Worm (Caenorhabditis elegans) whole organism, L4 larva: ENCODE results near the gene tag-120.
A peak's percentile ranks its signal among the peaks of the same experiment; 100 is the strongest.

ENCODE experiments used
- Y105C5A.15 ChIP-seq: fragments of 200-800 bp; sonication (Bioruptor generic); IDR thresholded peaks from 2 replicates; pipeline ENCODE4 v1.3.6; 2022; ENCODE audit warnings: missing genetic modification characterization, missing compliant biosample characterization
- ZK337.2 ChIP-seq: fragments of 200-800 bp; sonication (Bioruptor generic); IDR thresholded peaks from 2 replicates; pipeline ENCODE4 v1.3.6; 2022; ENCODE audit warnings: missing genetic modification reagents, missing genetic modification characterization, missing compliant biosample characterization
- ama-1 ChIP-seq: fragments of 150-350 bp; optimal IDR thresholded peaks from 2 replicates; lab custom pipeline; 2014; ENCODE audit warnings: inconsistent platforms, mixed read lengths
- ceh-62 ChIP-seq: sonication (generic microtip); optimal IDR thresholded peaks from 2 replicates; lab custom pipeline; 2017; ENCODE audit warnings: missing biosample characterization, missing genetic modification characterization
- ces-1 ChIP-seq: fragments of 150-350 bp; sonication (generic microtip); optimal IDR thresholded peaks from 4 replicates; lab custom pipeline; 2014; ENCODE audit warnings: missing biosample characterization, missing genetic modification reagents, missing genetic modification characterization
- ctbp-1 ChIP-seq: fragments of 200-800 bp; sonication (Bioruptor generic); IDR thresholded peaks from 2 replicates; pipeline ENCODE4 v1.3.6; 2022; ENCODE audit warnings: missing genetic modification reagents, missing genetic modification characterization, missing compliant biosample characterization
- daf-12 ChIP-seq: fragments of 150-350 bp; optimal IDR thresholded peaks from 2 replicates; lab custom pipeline; 2014; ENCODE audit warnings: missing biosample characterization, missing genetic modification reagents, missing genetic modification characterization
- daf-16 ChIP-seq, 3 experiments: sonication (generic microtip); optimal IDR thresholded peaks; 2 replicates each; lab custom pipeline; 2016 to 2017; ENCODE audit warnings: missing genetic modification characterization in 3 of 3, missing genetic modification reagents in 3 of 3, mild to moderate bottlenecking in 2 of 3, missing compliant biosample characterization in 2 of 3, missing biosample characterization in 1 of 3, moderate library complexity in 1 of 3
- daf-8 ChIP-seq: fragments of 200-800 bp; sonication (Bioruptor generic); IDR thresholded peaks from 2 replicates; pipeline ENCODE4 v1.3.6; 2022; ENCODE audit warnings: missing genetic modification characterization, missing compliant biosample characterization
- dmd-6 ChIP-seq: fragments of 200-800 bp; sonication (Bioruptor generic); IDR thresholded peaks from 2 replicates; pipeline ENCODE4 v1.3.6; 2022; ENCODE audit warnings: missing genetic modification reagents, missing genetic modification characterization, missing compliant biosample characterization
- dpl-1 ChIP-seq: fragments of 150-350 bp; optimal IDR thresholded peaks from 2 replicates; lab custom pipeline; 2014; ENCODE audit warnings: missing biosample characterization, missing genetic modification reagents, missing genetic modification characterization
- dve-1 ChIP-seq: sonication (generic microtip); optimal IDR thresholded peaks from 2 replicates; lab custom pipeline; 2017; ENCODE audit warnings: antibody characterized with exemption, mild to moderate bottlenecking, missing genetic modification characterization, missing compliant biosample characterization; ENCODE audit not compliant: insufficient read depth
- hif-1 ChIP-seq, 2 experiments: sonication (generic microtip); optimal IDR thresholded peaks; 2 replicates each; lab custom pipeline; 2016 to 2017; ENCODE audit warnings: missing compliant biosample characterization in 2 of 2, missing genetic modification characterization in 2 of 2, missing genetic modification reagents in 2 of 2, missing genotype in 2 of 2, mild to moderate bottlenecking in 1 of 2
- hlh-11 ChIP-seq: fragments of 200-800 bp; sonication (Bioruptor generic); optimal IDR thresholded peaks from 2 replicates; lab custom pipeline; 2018; ENCODE audit warnings: mild to moderate bottlenecking, missing genetic modification characterization, missing compliant biosample characterization
- hlh-30 ChIP-seq: sonication (generic microtip); optimal IDR thresholded peaks from 2 replicates; lab custom pipeline; 2017; ENCODE audit warnings: antibody characterized with exemption, mild to moderate bottlenecking, missing genetic modification characterization, missing compliant biosample characterization; ENCODE audit not compliant: insufficient read depth
- lin-1 ChIP-seq: fragments of 200-800 bp; sonication (Bioruptor generic); IDR thresholded peaks from 2 replicates; pipeline ENCODE4 v1.3.6; 2022; ENCODE audit warnings: missing genetic modification reagents, missing genetic modification characterization, missing compliant biosample characterization
- lin-13 ChIP-seq: fragments of 150-350 bp; optimal IDR thresholded peaks from 2 replicates; lab custom pipeline; 2014; ENCODE audit warnings: missing biosample characterization, missing genetic modification reagents, missing genetic modification characterization
- lin-15B ChIP-seq: fragments of 150-350 bp; sonication (generic microtip); optimal IDR thresholded peaks from 3 replicates; lab custom pipeline; 2014; ENCODE audit warnings: missing biosample characterization, missing genetic modification characterization
- madf-5 ChIP-seq, 2 experiments: fragments of 200-800 bp; sonication (Bioruptor generic); IDR thresholded peaks; 2 replicates each; pipeline ENCODE4 v1.3.6; 2022; ENCODE audit warnings: missing compliant biosample characterization in 2 of 2, missing genetic modification characterization in 2 of 2
- mdl-1 ChIP-seq, 2 experiments: fragments of 150-350 bp in 1 of 2; sonication (generic microtip) in 1 of 2; optimal IDR thresholded peaks; 2 replicates each; lab custom pipeline; 2014 to 2017; ENCODE audit warnings: missing biosample characterization in 2 of 2, missing genetic modification characterization in 2 of 2
- mep-1 ChIP-seq: fragments of 150-350 bp; sonication (generic microtip); optimal IDR thresholded peaks from 3 replicates; lab custom pipeline; 2014; ENCODE audit warnings: missing biosample characterization, missing genetic modification characterization
- mxl-2 ChIP-seq: fragments of 200-800 bp; sonication (Bioruptor generic); conservative IDR thresholded peaks from 2 replicates; pipeline ENCODE4 v1.3.6; 2022; ENCODE audit warnings: missing genetic modification reagents, missing genetic modification characterization, missing compliant biosample characterization
- mxl-3 ChIP-seq: fragments of 200-800 bp; sonication (Bioruptor generic); optimal IDR thresholded peaks from 2 replicates; lab custom pipeline; 2018; ENCODE audit warnings: mild to moderate bottlenecking, missing genetic modification characterization, missing compliant biosample characterization
- nhr-102 ChIP-seq: sonication (generic microtip); optimal IDR thresholded peaks from 2 replicates; lab custom pipeline; 2016; ENCODE audit warnings: mild to moderate bottlenecking, missing genetic modification characterization, moderate library complexity, missing compliant biosample characterization
- nhr-11 ChIP-seq: fragments of 150-350 bp; optimal IDR thresholded peaks from 2 replicates; lab custom pipeline; 2014; ENCODE audit warnings: missing biosample characterization, missing genetic modification characterization
- nhr-111 ChIP-seq: fragments of 200-800 bp; sonication (Bioruptor generic); optimal IDR thresholded peaks from 2 replicates; lab custom pipeline; 2018; ENCODE audit warnings: mild to moderate bottlenecking, missing genetic modification characterization, missing compliant biosample characterization
- nhr-237 ChIP-seq: sonication (generic microtip); optimal IDR thresholded peaks from 2 replicates; lab custom pipeline; 2017; ENCODE audit warnings: missing biosample characterization, missing genetic modification characterization
- nhr-25 ChIP-seq: sonication (generic microtip); optimal IDR thresholded peaks from 2 replicates; lab custom pipeline; 2017; ENCODE audit warnings: missing genetic modification characterization, mild to moderate bottlenecking, missing compliant biosample characterization, antibody characterized with exemption, moderate library complexity, borderline replicate concordance; ENCODE audit not compliant: insufficient read depth
- nhr-28 ChIP-seq: fragments of 150-350 bp; optimal IDR thresholded peaks from 2 replicates; lab custom pipeline; 2014; ENCODE audit warnings: missing biosample characterization, missing genetic modification characterization
- nhr-42 ChIP-seq: fragments of 200-800 bp; sonication (Bioruptor generic); IDR thresholded peaks from 2 replicates; pipeline ENCODE4 v1.3.6; 2022; ENCODE audit warnings: missing genetic modification characterization, missing compliant biosample characterization
- nhr-48 ChIP-seq: sonication (generic microtip); optimal IDR thresholded peaks from 2 replicates; lab custom pipeline; 2016; ENCODE audit warnings: mild to moderate bottlenecking, missing genetic modification characterization, missing compliant biosample characterization
- nhr-77 ChIP-seq: fragments of 150-350 bp; optimal IDR thresholded peaks from 2 replicates; lab custom pipeline; 2014; ENCODE audit warnings: missing biosample characterization, missing genetic modification characterization
- pha-4 ChIP-seq, 2 experiments: fragments of 150-350 bp in 1 of 2; fragments of 200-800 bp in 1 of 2; sonication (Bioruptor generic) in 1 of 2; IDR thresholded peaks in 1 of 2; optimal IDR thresholded peaks in 1 of 2; 2 replicates each; pipeline versions ENCODE4 v1.3.6 to Lab custom; 2014 to 2022; ENCODE audit warnings: missing genetic modification characterization in 2 of 2, missing genetic modification reagents in 2 of 2, missing biosample characterization in 1 of 2, missing compliant biosample characterization in 1 of 2
- php-3 ChIP-seq: fragments of 200-800 bp; sonication (Bioruptor generic); IDR thresholded peaks from 2 replicates; pipeline ENCODE4 v1.3.6; 2022; ENCODE audit warnings: missing genetic modification reagents, missing genetic modification characterization, missing compliant biosample characterization
- pqm-1 ChIP-seq: sonication (generic microtip); optimal IDR thresholded peaks from 2 replicates; lab custom pipeline; 2017; ENCODE audit warnings: missing biosample characterization, missing genetic modification characterization
- unc-130 ChIP-seq: sonication (generic microtip); optimal IDR thresholded peaks from 2 replicates; lab custom pipeline; 2016; ENCODE audit warnings: missing genetic modification reagents, missing genetic modification characterization, missing compliant biosample characterization
- unc-62 ChIP-seq, 3 experiments: fragments of 150-350 bp in 1 of 3; sonication (generic microtip); optimal IDR thresholded peaks in 2 of 3; peaks in 1 of 3; 1 replicate in 1 of 3; 2 replicates in 2 of 3; lab custom pipeline; 2014 to 2017; ENCODE audit warnings: missing biosample characterization in 3 of 3, missing genetic modification characterization in 3 of 3, missing genetic modification reagents in 3 of 3, missing genotype in 1 of 3
- zag-1 ChIP-seq: fragments of 150-350 bp; optimal IDR thresholded peaks from 2 replicates; lab custom pipeline; 2014; ENCODE audit warnings: missing biosample characterization, missing genetic modification characterization
- zfp-2 ChIP-seq: sonication (generic microtip); optimal IDR thresholded peaks from 2 replicates; lab custom pipeline; 2016; ENCODE audit warnings: mild to moderate bottlenecking, missing genetic modification characterization, missing compliant biosample characterization
- ztf-11 ChIP-seq: fragments of 150-350 bp; optimal IDR thresholded peaks from 2 replicates; lab custom pipeline; 2014; ENCODE audit warnings: missing biosample characterization, missing genetic modification characterization

Gene tag-120

DNA sequence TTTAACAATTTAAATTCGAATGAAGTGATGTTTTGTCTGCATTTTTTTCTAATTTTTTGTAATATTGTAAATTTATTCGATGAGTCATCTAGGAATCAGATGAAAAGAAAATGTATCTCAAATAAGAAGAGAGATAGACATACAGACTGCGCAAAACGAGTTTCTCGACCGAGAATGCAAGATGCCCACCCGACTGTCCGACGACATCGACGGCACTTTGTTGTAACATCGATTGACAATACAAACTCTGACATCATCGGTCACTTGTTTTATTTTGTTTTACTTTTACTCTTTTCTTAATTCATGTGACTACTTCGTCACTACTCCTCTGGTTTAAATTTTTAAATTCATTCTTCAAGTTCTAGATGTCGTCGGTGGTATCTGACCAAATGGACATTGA, 31.2 kb upstream of the tag-120 start, which contains the start of gene sta-2:
TSS of gene sta-2 (plus strand) at position 349 of the 400 bp plus-strand sequence.
- TF ChIP-seq dmd-6 (no peak), nhr-102 (no peak), lin-13 (GFP tag; lab: Kevin White, UChicago) (no peak), lin-1 (no peak), unc-130 (GFP tag; lab: Kevin White, UChicago) (no peak), nhr-48 (tag; lab: Kevin White, UChicago) (no peak), mep-1 (tag; lab: Kevin White, UChicago) (peak; percentile 0), nhr-25 (tag; lab: Kevin White, UChicago) (peak; percentile 31), nhr-111 (GFP tag; lab: Kevin White, UChicago) (no peak), daf-8 (GFP tag; lab: Robert Waterston, UW) (no peak), nhr-28 (tag; lab: Kevin White, UChicago) (peak; percentile 50), dve-1 (tag; lab: Kevin White, UChicago) (no peak), hif-1 (tag; optimal IDR thresholded peaks at IDR 0.05; lab: Kevin White, UChicago) (no peak), Y105C5A.15 (GFP tag; lab: Robert Waterston, UW) (no peak), mxl-3 (GFP tag; lab: Kevin White, UChicago) (peak; percentile 5), mdl-1 (tag; optimal IDR thresholded peaks at IDR 0.05; lab: Kevin White, UChicago) (peak in 1 of 2 experiments; percentile 26), hlh-11 (tag; lab: Kevin White, UChicago) (peak; percentile 19), ces-1 (GFP tag; lab: Kevin White, UChicago) (no peak), nhr-77 (tag; lab: Kevin White, UChicago) (no peak), zag-1 (tag; lab: Kevin White, UChicago) (no peak), hlh-30 (tag; lab: Kevin White, UChicago) (peak; percentile 57), unc-62 (GFP tag; optimal IDR thresholded peaks at IDR 0.05 in 1 of 2; lab: Kevin White, UChicago) (peak in 1 of 2 experiments; percentile 64), unc-62 (tag; optimal IDR thresholded peaks at IDR 0.05; lab: Kevin White, UChicago) (no peak)

DNA sequence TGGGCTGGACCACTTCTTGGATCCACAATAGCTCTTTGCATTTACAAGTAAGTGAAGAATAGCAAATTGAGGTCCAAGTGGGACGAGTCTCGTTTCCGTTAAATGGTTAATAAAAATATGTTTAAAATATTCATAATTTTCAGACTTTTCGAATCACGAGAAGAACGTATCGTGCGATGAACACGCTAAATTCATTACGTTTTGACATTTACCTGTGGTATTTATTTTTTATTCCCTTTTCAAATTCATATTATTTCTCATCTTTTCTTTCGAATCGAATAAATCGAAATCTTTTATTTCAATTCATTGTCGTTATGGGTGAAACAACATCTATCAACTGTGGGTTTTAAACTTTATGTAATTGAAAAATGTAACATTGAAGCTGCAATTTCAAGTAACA, 29.8 kb upstream of the tag-120 start, which contains the start of gene marc-1:
TSS of gene marc-1 (plus strand) at position 301 of the 400 bp plus-strand sequence.
- no peak for TF ChIP-seq nhr-237 (tag; lab: Kevin White, UChicago)
- TF ChIP-seq dpl-1: no peak
- TF ChIP-seq nhr-102: no peak
- TF ChIP-seq daf-12 (tag; lab: Kevin White, UChicago): no peak
- no peak for TF ChIP-seq dve-1 (tag; lab: Kevin White, UChicago)
- no peak for TF ChIP-seq ZK337.2
- no peak for TF ChIP-seq ctbp-1
- TF ChIP-seq lin-15B (tag; lab: Kevin White, UChicago): no peak
- no peak for TF ChIP-seq madf-5 (GFP tag; IDR thresholded peaks at IDR 0.05; lab: Robert Waterston, UW)
- no peak for TF ChIP-seq ama-1 (lab: Kevin White, UChicago)
- no peak for TF ChIP-seq nhr-11

DNA sequence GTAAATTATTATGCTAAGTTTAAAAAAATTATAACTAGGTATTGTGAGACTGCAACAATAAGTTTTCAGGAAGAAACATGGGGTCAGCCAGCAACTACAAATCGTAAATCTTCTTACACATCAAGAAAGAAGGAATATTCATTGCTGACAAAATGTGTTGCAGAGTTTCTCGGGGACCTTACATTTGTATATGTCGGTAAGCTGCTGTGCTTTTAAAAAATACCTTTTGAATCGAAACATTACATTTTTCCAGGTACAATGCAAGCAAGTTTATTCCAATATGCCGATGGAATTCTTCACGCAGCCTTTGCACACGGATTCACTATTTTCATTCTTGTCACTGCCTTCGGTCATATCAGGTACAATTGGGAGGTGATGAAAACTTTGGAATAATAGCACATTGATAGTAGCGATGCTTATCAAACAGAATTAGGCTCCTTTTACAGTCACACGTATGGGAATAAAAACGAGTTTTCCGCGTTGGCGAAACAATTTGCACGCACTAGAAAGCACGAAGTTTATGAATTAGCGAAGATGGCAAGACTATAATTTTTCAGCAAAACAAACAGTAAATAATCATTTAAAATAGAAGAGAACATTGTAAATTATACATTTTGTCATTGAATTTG, 28.6 kb upstream of the tag-120 start:
- TF ChIP-seq mxl-2 (GFP tag; lab: Robert Waterston, UW) (no peak), hlh-11 (tag; lab: Kevin White, UChicago) (peak; percentile 38), daf-16 (GFP tag; optimal IDR thresholded peaks at IDR 0.05; lab: Kevin White, UChicago) (no peak), daf-16 (tag; optimal IDR thresholded peaks at IDR 0.05; lab: Kevin White, UChicago) (peak; percentile 36), unc-62 (GFP tag; optimal IDR thresholded peaks at IDR 0.05 in 1 of 2; lab: Kevin White, UChicago) (peak in 1 of 2 experiments; percentile 52), unc-62 (tag; optimal IDR thresholded peaks at IDR 0.05; lab: Kevin White, UChicago) (no peak), dmd-6 (peak; percentile 53), hif-1 (tag; optimal IDR thresholded peaks at IDR 0.05; lab: Kevin White, UChicago) (no peak), php-3 (no peak), nhr-28 (tag; lab: Kevin White, UChicago) (peak; percentile 32), ceh-62 (tag; lab: Kevin White, UChicago) (no peak), pha-4 (GFP tag; IDR thresholded peaks at IDR 0.05; lab: Robert Waterston, UW) (no peak), pha-4 (tag; optimal IDR thresholded peaks at IDR 0.05; lab: Kevin White, UChicago) (no peak), zfp-2 (tag; lab: Kevin White, UChicago) (no peak), ztf-11 (tag; lab: Kevin White, UChicago) (no peak), pqm-1 (tag; lab: Kevin White, UChicago) (peak; percentile 72), nhr-237 (tag; lab: Kevin White, UChicago) (no peak), nhr-42 (GFP tag; lab: Robert Waterston, UW) (no peak), Y105C5A.15 (GFP tag; lab: Robert Waterston, UW) (no peak)
